Fruit fly (Drosophila melanogaster) whole organism, prepupa: ENCODE results near the gene CAH1.

Experiments used
- Blimp-1 ChIP-seq: fragments of 200-800 bp; sonication (Bioruptor generic); optimal IDR thresholded peaks from 3 replicates; lab custom pipeline; 2017; ENCODE audit warnings: missing biosample characterization, missing genetic modification characterization, mild to moderate bottlenecking, moderate library complexity, missing genetic modification reagents
- CG10631 ChIP-seq: fragments of 200-800 bp; sonication (Bioruptor generic); optimal IDR thresholded peaks from 2 replicates; lab custom pipeline; 2016; ENCODE audit warnings: missing biosample characterization, missing genetic modification characterization
- CG10669 ChIP-seq: fragments of 200-800 bp; sonication (Bioruptor generic); optimal IDR thresholded peaks from 3 replicates; lab custom pipeline; 2018; ENCODE audit warnings: missing biosample characterization, mild to moderate bottlenecking, missing genetic modification characterization, moderate library complexity
- CG11294 ChIP-seq: fragments of 200-800 bp; sonication (Bioruptor generic); IDR thresholded peaks from 2 replicates; pipeline ENCODE4 v1.3.6; 2022; ENCODE audit warnings: missing biosample characterization, missing genetic modification characterization
- CG11762 ChIP-seq: fragments of 200-800 bp; sonication (Bioruptor generic); optimal IDR thresholded peaks from 3 replicates; lab custom pipeline; 2016; ENCODE audit warnings: missing biosample characterization, missing genetic modification characterization; ENCODE audit not compliant: insufficient read depth
- CG15336 ChIP-seq: fragments of 200-800 bp; sonication (Bioruptor generic); IDR thresholded peaks from 2 replicates; pipeline ENCODE4 v1.3.6; 2022; ENCODE audit warnings: missing biosample characterization, missing genetic modification characterization
- CG3032 ChIP-seq: fragments of 200-800 bp; optimal IDR thresholded peaks from 2 replicates; lab custom pipeline; 2019; ENCODE audit warnings: missing biosample characterization, mild to moderate bottlenecking, missing genetic modification characterization, moderate library complexity
- CG34406 ChIP-seq: fragments of 200-800 bp; sonication (Bioruptor generic); optimal IDR thresholded peaks from 3 replicates; lab custom pipeline; 2016; ENCODE audit warnings: missing biosample characterization, missing genetic modification characterization
- CG3919 ChIP-seq: fragments of 200-800 bp; sonication (Bioruptor generic); optimal IDR thresholded peaks from 3 replicates; lab custom pipeline; 2016; ENCODE audit warnings: missing biosample characterization, missing genetic modification characterization
- CG6163 ChIP-seq: fragments of 200-800 bp; sonication (Bioruptor generic); IDR thresholded peaks from 3 replicates; pipeline ENCODE4 v1.3.6; 2022; ENCODE audit warnings: missing biosample characterization, missing genetic modification characterization
- CG6276 ChIP-seq: fragments of 200-800 bp; sonication (Bioruptor generic); optimal IDR thresholded peaks from 2 replicates; lab custom pipeline; 2017; ENCODE audit warnings: missing biosample characterization, mild to moderate bottlenecking, missing genetic modification characterization
- CG6808 ChIP-seq: fragments of 200-800 bp; sonication (Bioruptor generic); optimal IDR thresholded peaks from 3 replicates; lab custom pipeline; 2017; ENCODE audit warnings: missing biosample characterization, missing genetic modification characterization, mild to moderate bottlenecking, moderate library complexity, missing genetic modification reagents
- CG6854 ChIP-seq: fragments of 200-800 bp; sonication (Bioruptor generic); optimal IDR thresholded peaks from 2 replicates; lab custom pipeline; 2017; ENCODE audit warnings: missing biosample characterization, mild to moderate bottlenecking, missing genetic modification characterization
- CG8119 ChIP-seq: fragments of 200-800 bp; sonication (Bioruptor generic); IDR thresholded peaks from 3 replicates; pipeline ENCODE4 v1.3.6; 2022; ENCODE audit warnings: missing biosample characterization, missing genetic modification characterization
- CG8319 ChIP-seq: fragments of 200-800 bp; sonication (Bioruptor generic); optimal IDR thresholded peaks from 3 replicates; lab custom pipeline; 2016; ENCODE audit warnings: missing biosample characterization, missing genetic modification characterization
- CG8632 ChIP-seq: fragments of 200-800 bp; sonication (Bioruptor generic); optimal IDR thresholded peaks from 3 replicates; lab custom pipeline; 2016; ENCODE audit warnings: missing biosample characterization, missing genetic modification characterization
- Eip75B ChIP-seq: fragments of 200-800 bp; sonication (Bioruptor generic); optimal IDR thresholded peaks from 3 replicates; lab custom pipeline; 2016; ENCODE audit warnings: missing biosample characterization, missing genetic modification characterization
- Eip78C ChIP-seq: fragments of 200-800 bp; sonication (Bioruptor generic); peaks from one replicate; lab custom pipeline; 2016; ENCODE audit warnings: missing biosample characterization, missing genetic modification characterization
- Ets21C ChIP-seq: fragments of 200-800 bp; sonication (Bioruptor generic); optimal IDR thresholded peaks from 3 replicates; lab custom pipeline; 2016; ENCODE audit warnings: missing biosample characterization, missing genetic modification characterization
- Gug ChIP-seq: fragments of 200-800 bp; sonication (Bioruptor generic); IDR thresholded peaks from 2 replicates; pipeline ENCODE4 v1.3.6; 2022; ENCODE audit warnings: missing biosample characterization, missing genetic modification characterization
- Hr38 ChIP-seq: sonication (Bioruptor generic); optimal IDR thresholded peaks from 2 replicates; lab custom pipeline; 2016; ENCODE audit warnings: missing biosample characterization, missing genetic modification characterization
- Hr39 ChIP-seq: fragments of 200-800 bp; sonication (Bioruptor generic); optimal IDR thresholded peaks from 2 replicates; lab custom pipeline; 2016; ENCODE audit warnings: missing biosample characterization, missing genetic modification characterization
- Hr4 ChIP-seq: fragments of 200-800 bp; sonication (Bioruptor generic); optimal IDR thresholded peaks from 3 replicates; lab custom pipeline; 2016; ENCODE audit warnings: missing biosample characterization, missing genetic modification characterization
- Lpt ChIP-seq: fragments of 200-800 bp; sonication (Bioruptor generic); optimal IDR thresholded peaks from 3 replicates; lab custom pipeline; 2016; ENCODE audit warnings: missing biosample characterization, missing genetic modification characterization
- Met ChIP-seq: fragments of 200-800 bp; sonication (Bioruptor generic); optimal IDR thresholded peaks from 3 replicates; lab custom pipeline; 2016; ENCODE audit warnings: missing biosample characterization, missing genetic modification characterization
- Smox ChIP-seq: fragments of 200-800 bp; sonication (Bioruptor generic); optimal IDR thresholded peaks from 3 replicates; lab custom pipeline; 2016; ENCODE audit warnings: missing biosample characterization, missing genetic modification characterization
- Sox102F ChIP-seq: fragments of 200-800 bp; sonication (Bioruptor generic); optimal IDR thresholded peaks from 2 replicates; lab custom pipeline; 2016; ENCODE audit warnings: missing biosample characterization, mild to moderate bottlenecking, missing genetic modification characterization
- Sox14 ChIP-seq: fragments of 200-800 bp; sonication (Bioruptor generic); optimal IDR thresholded peaks from 3 replicates; lab custom pipeline; 2016; ENCODE audit warnings: missing biosample characterization, missing genetic modification characterization
- Sox15 ChIP-seq: fragments of 200-800 bp; sonication (Bioruptor generic); optimal IDR thresholded peaks from 3 replicates; lab custom pipeline; 2016; ENCODE audit warnings: missing biosample characterization, missing genetic modification characterization
- achi ChIP-seq: fragments of 200-800 bp; sonication (Bioruptor generic); optimal IDR thresholded peaks from 3 replicates; lab custom pipeline; 2016; ENCODE audit warnings: missing biosample characterization, missing genetic modification characterization
- acj6 ChIP-seq: fragments of 200-800 bp; sonication (Bioruptor generic); optimal IDR thresholded peaks from 3 replicates; lab custom pipeline; 2016; ENCODE audit warnings: missing biosample characterization, missing genetic modification characterization
- cyc ChIP-seq: fragments of 200-800 bp; sonication (Bioruptor generic); optimal IDR thresholded peaks from 3 replicates; lab custom pipeline; 2016; ENCODE audit warnings: missing biosample characterization, missing genetic modification characterization
- dsx ChIP-seq: fragments of 200-800 bp; optimal IDR thresholded peaks from 3 replicates; lab custom pipeline; 2019; ENCODE audit warnings: missing biosample characterization, mild to moderate bottlenecking, missing genetic modification characterization, moderate library complexity; ENCODE audit not compliant: poor library complexity, severe bottlenecking
- eg ChIP-seq: fragments of 200-800 bp; sonication (Bioruptor generic); IDR thresholded peaks from 3 replicates; pipeline ENCODE4 v1.3.6; 2022; ENCODE audit warnings: missing biosample characterization, missing genetic modification characterization
- esn ChIP-seq: fragments of 200-800 bp; sonication (Bioruptor generic); optimal IDR thresholded peaks from 2 replicates; lab custom pipeline; 2016; ENCODE audit warnings: missing biosample characterization, mild to moderate bottlenecking, missing genetic modification characterization, moderate library complexity
- fd59A ChIP-seq: fragments of 200-800 bp; sonication (Bioruptor generic); optimal IDR thresholded peaks from 2 replicates; lab custom pipeline; 2017; ENCODE audit warnings: missing biosample characterization, mild to moderate bottlenecking, missing genetic modification characterization, missing genetic modification reagents
- fkh ChIP-seq: fragments of 200-800 bp; sonication (Bioruptor generic); optimal IDR thresholded peaks from 3 replicates; lab custom pipeline; 2017; ENCODE audit warnings: missing biosample characterization, mild to moderate bottlenecking, missing genetic modification characterization, moderate library complexity
- lz ChIP-seq: fragments of 200-800 bp; sonication (Bioruptor generic); optimal IDR thresholded peaks from 3 replicates; lab custom pipeline; 2016; ENCODE audit warnings: missing biosample characterization, missing genetic modification characterization
- net ChIP-seq: fragments of 200-800 bp; sonication (Bioruptor generic); optimal IDR thresholded peaks from 3 replicates; lab custom pipeline; 2016; ENCODE audit warnings: missing biosample characterization, missing genetic modification characterization
- pdm3 ChIP-seq: fragments of 200-800 bp; sonication (Bioruptor generic); optimal IDR thresholded peaks from 3 replicates; lab custom pipeline; 2016; ENCODE audit warnings: missing biosample characterization, missing genetic modification characterization
- salr ChIP-seq, 2 experiments: fragments of 200-800 bp; sonication (Bioruptor generic); optimal IDR thresholded peaks; 3 replicates each; lab custom pipeline; 2016 to 2018; ENCODE audit warnings: missing biosample characterization in 2 of 2, missing genetic modification characterization in 2 of 2, mild to moderate bottlenecking in 1 of 2
- spab ChIP-seq: fragments of 200-800 bp; sonication (Bioruptor generic); optimal IDR thresholded peaks from 2 replicates; lab custom pipeline; 2017; ENCODE audit warnings: missing biosample characterization, mild to moderate bottlenecking, missing genetic modification characterization, missing genetic modification reagents
- ss ChIP-seq, 2 experiments: fragments of 200-800 bp; sonication (Bioruptor generic); optimal IDR thresholded peaks; 2 replicates in 1 of 2; 3 replicates in 1 of 2; lab custom pipeline; 2017 to 2018; ENCODE audit warnings: mild to moderate bottlenecking in 2 of 2, missing biosample characterization in 2 of 2, missing genetic modification characterization in 2 of 2, moderate library complexity in 1 of 2
- svp ChIP-seq: fragments of 200-800 bp; sonication (Bioruptor generic); peaks from one replicate; lab custom pipeline; 2016; ENCODE audit warnings: missing biosample characterization, missing genetic modification characterization
- topi ChIP-seq: fragments of 200-800 bp; sonication (Bioruptor generic); optimal IDR thresholded peaks from 3 replicates; lab custom pipeline; 2016; ENCODE audit warnings: missing biosample characterization, missing genetic modification characterization
- vri ChIP-seq: fragments of 200-800 bp; sonication (Bioruptor generic); optimal IDR thresholded peaks from 3 replicates; lab custom pipeline; 2016; ENCODE audit warnings: missing biosample characterization, mild to moderate bottlenecking, missing genetic modification characterization

Gene CAH1

dm6 chr2L:13804561-13805067, 1.2 kb downstream of the CAH1 start (continued):
- TF ChIP-seq Sox15 (GFP tag; lab: Kevin White, UChicago), result no peak
- no peak for TF ChIP-seq Ets21C
- peak; percentile 20 for TF ChIP-seq dsx (GFP tag; lab: Kevin White, UChicago)
- no peak for TF ChIP-seq net (GFP tag; lab: Kevin White, UChicago)
- TF ChIP-seq fkh, result no peak
- peak; percentile 7 for TF ChIP-seq Lpt
- TF ChIP-seq esn (GFP tag; lab: Kevin White, UChicago), result peak; percentile 15
- TF ChIP-seq Sox14 (GFP tag; lab: Kevin White, UChicago), result no peak
- TF ChIP-seq Blimp-1 (GFP tag; lab: Kevin White, UChicago), result no peak
- TF ChIP-seq Hr38 (GFP tag; lab: Kevin White, UChicago), result no peak
- no peak for TF ChIP-seq spab
- TF ChIP-seq Hr39, result no peak
- TF ChIP-seq CG8119 (GFP tag; lab: Robert Waterston, UW), result no peak
- TF ChIP-seq CG6854 (GFP tag; lab: Kevin White, UChicago), result no peak
- TF ChIP-seq ss (GFP tag; optimal IDR thresholded peaks at IDR 0.05; lab: Kevin White, UChicago), result peak; percentile 44 to 75
- no peak for TF ChIP-seq Gug (GFP tag; lab: Robert Waterston, UW)
- TF ChIP-seq Smox (GFP tag; lab: Kevin White, UChicago), result no peak
- peak; percentile 21 for TF ChIP-seq CG6808
- no peak for TF ChIP-seq acj6
- no peak for TF ChIP-seq CG11762
- TF ChIP-seq Eip78C (GFP tag; lab: Kevin White, UChicago), result peak; percentile 53
- TF ChIP-seq CG8632 (GFP tag; lab: Kevin White, UChicago), result no peak
- TF ChIP-seq fd59A (GFP tag; lab: Kevin White, UChicago), result no peak
- TF ChIP-seq CG15336 (GFP tag; lab: Robert Waterston, UW), result no peak
- TF ChIP-seq Sox102F (GFP tag; lab: Kevin White, UChicago), result no peak
- TF ChIP-seq CG10631 (GFP tag; lab: Kevin White, UChicago), result no peak
- TF ChIP-seq CG6276 (GFP tag; lab: Kevin White, UChicago), result no peak
- TF ChIP-seq CG34406, result no peak
- no peak for TF ChIP-seq CG3919 (GFP tag; lab: Kevin White, UChicago)
- TF ChIP-seq lz (GFP tag; lab: Kevin White, UChicago), result no peak
- TF ChIP-seq Eip75B, result no peak
- no peak for TF ChIP-seq Met (GFP tag; lab: Kevin White, UChicago)
- no peak for TF ChIP-seq Hr4 (GFP tag; lab: Kevin White, UChicago)

dm6 chr2L:13805170-13805569, 1.7 kb downstream of the CAH1 start:
- TF ChIP-seq CG11294 (GFP tag; lab: Robert Waterston, UW) (no peak), svp (GFP tag; lab: Kevin White, UChicago) (peak; percentile 94)

- TF ChIP-seq acj6 (no peak), Sox102F (GFP tag; lab: Kevin White, UChicago) (no peak), CG3032 (no peak), esn (GFP tag; lab: Kevin White, UChicago) (no peak), CG8632 (GFP tag; lab: Kevin White, UChicago) (no peak), topi (GFP tag; lab: Kevin White, UChicago) (peak; percentile 2), Smox (GFP tag; lab: Kevin White, UChicago) (no peak), achi (GFP tag; lab: Kevin White, UChicago) (no peak), Eip78C (GFP tag; lab: Kevin White, UChicago) (peak; percentile 42), eg (GFP tag; lab: Robert Waterston, UW) (no peak), cyc (GFP tag; lab: Kevin White, UChicago) (no peak), spab (no peak), CG15336 (GFP tag; lab: Robert Waterston, UW) (no peak), vri (no peak), Met (GFP tag; lab: Kevin White, UChicago) (no peak), Blimp-1 (GFP tag; lab: Kevin White, UChicago) (no peak), salr (GFP tag; optimal IDR thresholded peaks at IDR 0.05; lab: Kevin White, UChicago) (no peak), fkh (peak; percentile 60), CG6276 (GFP tag; lab: Kevin White, UChicago) (no peak), CG10669 (GFP tag; lab: Kevin White, UChicago) (no peak), ss (GFP tag; optimal IDR thresholded peaks at IDR 0.05; lab: Kevin White, UChicago) (no peak), CG6163 (GFP tag; lab: Robert Waterston, UW) (no peak), dsx (GFP tag; lab: Kevin White, UChicago) (no peak), pdm3 (GFP tag; lab: Kevin White, UChicago) (no peak), CG8319 (GFP tag; lab: Kevin White, UChicago) (no peak)
Observed at dm6 chr2L:13807097-13807496, 3.7 kb downstream of the CAH1 start.
